Worm (Caenorhabditis elegans) whole organism, late embryonic: Measurements from ENCODE around the gene F02C12.3.

Experiments
- Y22D7AL.16 ChIP-seq: sonication (generic microtip); optimal IDR thresholded peaks from 2 replicates; lab custom pipeline; 2016; ENCODE audit warnings: missing genetic modification characterization, missing compliant biosample characterization
- ceh-45 ChIP-seq: fragments of 200-800 bp; sonication (Bioruptor generic); IDR thresholded peaks from 2 replicates; pipeline ENCODE4 v1.3.6; 2022; ENCODE audit warnings: missing genetic modification reagents, missing genetic modification characterization, missing compliant biosample characterization
- che-1 ChIP-seq: sonication (generic microtip); optimal IDR thresholded peaks from 2 replicates; lab custom pipeline; 2016; ENCODE audit warnings: mild to moderate bottlenecking, missing genetic modification characterization, missing compliant biosample characterization
- dmd-4 ChIP-seq: sonication (generic microtip); optimal IDR thresholded peaks from 2 replicates; lab custom pipeline; 2016; ENCODE audit warnings: borderline replicate concordance, missing genetic modification characterization, missing compliant biosample characterization
- fkh-6 ChIP-seq: sonication (generic microtip); optimal IDR thresholded peaks from 2 replicates; lab custom pipeline; 2016; ENCODE audit warnings: missing genetic modification characterization, missing compliant biosample characterization
- hlh-13 ChIP-seq: fragments of 200-800 bp; sonication (Bioruptor generic); optimal IDR thresholded peaks from 2 replicates; lab custom pipeline; 2018; ENCODE audit warnings: mild to moderate bottlenecking, missing genetic modification characterization, missing compliant biosample characterization
- pqm-1 ChIP-seq: sonication (generic microtip); optimal IDR thresholded peaks from 2 replicates; lab custom pipeline; 2016; ENCODE audit warnings: missing genetic modification characterization, missing compliant biosample characterization

- no peak for TF ChIP-seq che-1
- no peak for TF ChIP-seq Y22D7AL.16
- no peak for TF ChIP-seq ceh-45 (GFP tag; lab: Robert Waterston, UW)
- TF ChIP-seq pqm-1 (tag; lab: Kevin White, UChicago), result no peak
- no peak for TF ChIP-seq fkh-6 (tag; lab: Kevin White, UChicago)
- no peak for TF ChIP-seq hlh-13
- no peak for TF ChIP-seq dmd-4
Observed at ce11 chrX:13362486-13362885, 34.3 kb upstream of the F02C12.3 start, which contains the start of gene C49F8.15.
